Fruit fly (Drosophila melanogaster) whole organism, embryonic: ENCODE data around the gene TrpA1.
A peak's percentile ranks its signal among the peaks of the same experiment; 100 is the strongest.

Experiments
- ATbp ChIP-seq: fragments of 200-800 bp; sonication (Bioruptor generic); optimal IDR thresholded peaks from 2 replicates; lab custom pipeline; 2017; ENCODE audit warnings: missing biosample characterization, mild to moderate bottlenecking, missing genetic modification characterization, missing genetic modification reagents
- Atf-2 ChIP-seq: fragments of 200-800 bp; sonication (Bioruptor generic); optimal IDR thresholded peaks from 2 replicates; lab custom pipeline; 2016; ENCODE audit warnings: missing biosample characterization, missing genetic modification characterization
- CG10979 ChIP-seq: fragments of 200-800 bp; sonication (Bioruptor generic); optimal IDR thresholded peaks from 2 replicates; lab custom pipeline; 2018; ENCODE audit warnings: missing biosample characterization, mild to moderate bottlenecking, missing genetic modification characterization, moderate library complexity
- CG13775 ChIP-seq: fragments of 200-800 bp; sonication (Bioruptor generic); optimal IDR thresholded peaks from 3 replicates; lab custom pipeline; 2017; ENCODE audit warnings: missing biosample characterization, mild to moderate bottlenecking, missing genetic modification characterization
- CG14441 ChIP-seq: fragments of 200-800 bp; sonication (Bioruptor generic); IDR thresholded peaks from 2 replicates; pipeline ENCODE4 v1.3.6; 2022; ENCODE audit warnings: missing biosample characterization, missing genetic modification characterization
- CG17802 ChIP-seq: fragments of 200-800 bp; sonication (Bioruptor generic); optimal IDR thresholded peaks from 2 replicates; lab custom pipeline; 2018; ENCODE audit warnings: missing biosample characterization, mild to moderate bottlenecking, missing genetic modification characterization, moderate library complexity
- CG18262 ChIP-seq: fragments of 200-800 bp; optimal IDR thresholded peaks from 3 replicates; lab custom pipeline; 2019; ENCODE audit warnings: missing biosample characterization, mild to moderate bottlenecking, missing genetic modification characterization, moderate library complexity
- CG2712 ChIP-seq: fragments of 200-800 bp; optimal IDR thresholded peaks from 3 replicates; lab custom pipeline; 2019; ENCODE audit warnings: missing biosample characterization, mild to moderate bottlenecking, missing genetic modification characterization, moderate library complexity
- CG3281 ChIP-seq: fragments of 200-800 bp; sonication (Bioruptor generic); optimal IDR thresholded peaks from 3 replicates; lab custom pipeline; 2017; ENCODE audit warnings: missing biosample characterization, mild to moderate bottlenecking, missing genetic modification characterization
- CG34224 ChIP-seq: fragments of 200-800 bp; sonication (Bioruptor generic); IDR thresholded peaks from 3 replicates; pipeline ENCODE4 v1.3.6; 2022; ENCODE audit warnings: missing biosample characterization, missing genetic modification characterization; ENCODE audit not compliant: partially characterized antibody
- CG4424 ChIP-seq: fragments of 200-800 bp; sonication (Bioruptor generic); optimal IDR thresholded peaks from 3 replicates; lab custom pipeline; 2016; ENCODE audit warnings: missing biosample characterization, missing genetic modification characterization
- CG6654 ChIP-seq: fragments of 200-800 bp; sonication (Bioruptor generic); optimal IDR thresholded peaks from 2 replicates; lab custom pipeline; 2017; ENCODE audit warnings: missing biosample characterization, mild to moderate bottlenecking, missing genetic modification characterization
- CG6689 ChIP-seq: fragments of 200-800 bp; sonication (Bioruptor generic); IDR thresholded peaks from 2 replicates; pipeline ENCODE4 v1.3.6; 2022; ENCODE audit warnings: missing biosample characterization, missing genetic modification characterization
- CG8281 ChIP-seq: fragments of 200-800 bp; sonication (Bioruptor generic); optimal IDR thresholded peaks from 2 replicates; lab custom pipeline; 2018; ENCODE audit warnings: missing biosample characterization, mild to moderate bottlenecking, missing genetic modification characterization, moderate library complexity
- Dll ChIP-seq: fragments of 200-800 bp; sonication (Bioruptor generic); IDR thresholded peaks from 4 replicates; pipeline ENCODE4 v1.3.6; 2022; ENCODE audit warnings: missing biosample characterization, missing genetic modification characterization; ENCODE audit not compliant: partially characterized antibody
- Dref ChIP-seq: fragments of 200-800 bp; sonication (Bioruptor generic); IDR thresholded peaks from 2 replicates; pipeline ENCODE4 v1.3.6; 2022; ENCODE audit warnings: missing biosample characterization, missing genetic modification characterization
- Drgx ChIP-seq: fragments of 200-800 bp; sonication (Bioruptor generic); IDR thresholded peaks from 2 replicates; pipeline ENCODE4 v1.3.6; 2022; ENCODE audit warnings: missing biosample characterization, missing genetic modification characterization
- E2f1 ChIP-seq: fragments of 200-800 bp; sonication (Bioruptor generic); IDR thresholded peaks from 2 replicates; pipeline ENCODE4 v1.3.6; 2022; ENCODE audit warnings: missing biosample characterization, missing genetic modification characterization
- Hr78 ChIP-seq, 2 experiments: fragments of 200-800 bp in 1 of 2; fragments of >200 bp in 1 of 2; sonication (Bioruptor generic) in 1 of 2; optimal IDR thresholded peaks; 2 replicates each; lab custom pipeline; 2017 to 2019; ENCODE audit warnings: missing biosample characterization in 2 of 2, missing genetic modification characterization in 2 of 2, mild to moderate bottlenecking in 1 of 2, moderate library complexity in 1 of 2
- Lpt ChIP-seq: fragments of >200 bp; optimal IDR thresholded peaks from 2 replicates; lab custom pipeline; 2018; ENCODE audit warnings: missing biosample characterization, missing genetic modification characterization
- MESR4 ChIP-seq: fragments of 200-800 bp; sonication (Bioruptor generic); optimal IDR thresholded peaks from 2 replicates; lab custom pipeline; 2018; ENCODE audit warnings: missing biosample characterization, mild to moderate bottlenecking, missing genetic modification characterization, moderate library complexity
- PHDP ChIP-seq: fragments of 200-800 bp; sonication (Bioruptor generic); optimal IDR thresholded peaks from 3 replicates; lab custom pipeline; 2018; ENCODE audit warnings: missing biosample characterization, mild to moderate bottlenecking, missing genetic modification characterization, moderate library complexity
- Sry-δ ChIP-seq: fragments of 200-800 bp; sonication (Bioruptor generic); optimal IDR thresholded peaks from 2 replicates; lab custom pipeline; 2016; ENCODE audit warnings: missing biosample characterization, missing genetic modification characterization
- Tbp ChIP-seq: fragments of >200 bp; optimal IDR thresholded peaks from 2 replicates; lab custom pipeline; 2018; ENCODE audit warnings: missing biosample characterization, missing genetic modification characterization
- Xrp1 ChIP-seq: fragments of 200-800 bp; sonication (Bioruptor generic); IDR thresholded peaks from 2 replicates; pipeline ENCODE4 v1.3.6; 2022; ENCODE audit warnings: missing biosample characterization, missing genetic modification characterization
- abd-A ChIP-seq: fragments of 200-800 bp; sonication (Bioruptor generic); optimal IDR thresholded peaks from 3 replicates; lab custom pipeline; 2019; ENCODE audit warnings: missing biosample characterization, mild to moderate bottlenecking, missing genetic modification characterization, moderate library complexity
- ac ChIP-seq: fragments of 200-800 bp; sonication (Bioruptor generic); optimal IDR thresholded peaks from 3 replicates; lab custom pipeline; 2017; ENCODE audit warnings: missing biosample characterization, mild to moderate bottlenecking, missing genetic modification characterization
- caup ChIP-seq: fragments of 200-800 bp; sonication (Bioruptor generic); optimal IDR thresholded peaks from 3 replicates; lab custom pipeline; 2017; ENCODE audit warnings: missing biosample characterization, mild to moderate bottlenecking, missing genetic modification characterization, moderate library complexity; ENCODE audit not compliant: severe bottlenecking
- chinmo ChIP-seq: fragments of 200-800 bp; sonication (Bioruptor generic); IDR thresholded peaks from 4 replicates; pipeline ENCODE4 v1.3.6; 2022; ENCODE audit warnings: missing biosample characterization, missing genetic modification characterization; ENCODE audit not compliant: partially characterized antibody
- ci ChIP-seq: fragments of 200-800 bp; sonication (Bioruptor generic); IDR thresholded peaks from 3 replicates; pipeline ENCODE4 v1.3.6; 2022; ENCODE audit warnings: missing biosample characterization, missing genetic modification characterization
- crol ChIP-seq: fragments of 200-800 bp; sonication (Bioruptor generic); IDR thresholded peaks from 2 replicates; pipeline ENCODE4 v1.3.6; 2022; ENCODE audit warnings: missing biosample characterization, missing genetic modification characterization
- dati ChIP-seq: fragments of 200-800 bp; sonication (Bioruptor generic); IDR thresholded peaks from 2 replicates; pipeline ENCODE4 v1.3.6; 2022; ENCODE audit warnings: missing biosample characterization, missing genetic modification characterization
- fru ChIP-seq: fragments of >200 bp; optimal IDR thresholded peaks from 2 replicates; lab custom pipeline; 2017
- gfzf ChIP-seq: fragments of 200-800 bp; sonication (Bioruptor generic); optimal IDR thresholded peaks from 2 replicates; lab custom pipeline; 2016; ENCODE audit warnings: missing biosample characterization, mild to moderate bottlenecking, missing genetic modification characterization, moderate library complexity
- grau ChIP-seq: fragments of 200-800 bp; optimal IDR thresholded peaks from 3 replicates; lab custom pipeline; 2019; ENCODE audit warnings: missing biosample characterization, mild to moderate bottlenecking, missing genetic modification characterization, moderate library complexity
- gt ChIP-seq: fragments of 200-800 bp; sonication (Bioruptor generic); IDR thresholded peaks from 2 replicates; pipeline ENCODE4 v1.3.6; 2022; ENCODE audit warnings: missing biosample characterization, missing genetic modification characterization
- hkb ChIP-seq, 2 experiments: fragments of 200-800 bp in 1 of 2; fragments of >200 bp in 1 of 2; sonication (Bioruptor generic) in 1 of 2; IDR thresholded peaks in 1 of 2; optimal IDR thresholded peaks in 1 of 2; 2 replicates each; pipeline versions ENCODE4 v1.3.6 to Lab custom; 2017 to 2022; ENCODE audit warnings: missing biosample characterization in 1 of 2, missing genetic modification characterization in 1 of 2
- jigr1 ChIP-seq: fragments of 200-800 bp; sonication (Bioruptor generic); IDR thresholded peaks from 3 replicates; pipeline ENCODE4 v1.3.6; 2022; ENCODE audit warnings: missing biosample characterization, missing genetic modification characterization
- kah ChIP-seq: fragments of 200-800 bp; sonication (Bioruptor generic); optimal IDR thresholded peaks from 2 replicates; lab custom pipeline; 2018; ENCODE audit warnings: missing biosample characterization, mild to moderate bottlenecking, missing genetic modification characterization
- nerfin-2 ChIP-seq: fragments of 200-800 bp; sonication (Bioruptor generic); IDR thresholded peaks from 2 replicates; pipeline ENCODE4 v1.3.6; 2022; ENCODE audit warnings: missing biosample characterization, missing genetic modification characterization; ENCODE audit not compliant: partially characterized antibody
- odd ChIP-seq: fragments of 200-800 bp; sonication (Bioruptor generic); optimal IDR thresholded peaks from 2 replicates; lab custom pipeline; 2017; ENCODE audit warnings: missing biosample characterization, mild to moderate bottlenecking, missing genetic modification characterization
- org-1 ChIP-seq: fragments of 200-800 bp; sonication (Bioruptor generic); optimal IDR thresholded peaks from 2 replicates; lab custom pipeline; 2017; ENCODE audit warnings: missing biosample characterization, missing genetic modification characterization
- row ChIP-seq: fragments of 200-800 bp; sonication (Bioruptor generic); IDR thresholded peaks from 3 replicates; pipeline ENCODE4 v1.3.6; 2022; ENCODE audit warnings: missing biosample characterization, missing genetic modification characterization
- sens ChIP-seq: fragments of 200-800 bp; sonication (Bioruptor generic); peaks from one replicate; lab custom pipeline; 2016; ENCODE audit warnings: missing biosample characterization, missing genetic modification characterization
- seq ChIP-seq: fragments of 200-800 bp; sonication (Bioruptor generic); IDR thresholded peaks from 2 replicates; pipeline ENCODE4 v1.3.6; 2022; ENCODE audit warnings: missing biosample characterization, missing genetic modification characterization
- shn ChIP-seq: fragments of 200-800 bp; sonication (Bioruptor generic); optimal IDR thresholded peaks from 3 replicates; lab custom pipeline; 2016; ENCODE audit warnings: missing biosample characterization, missing genetic modification characterization
- so ChIP-seq: fragments of 200-800 bp; sonication (Bioruptor generic); IDR thresholded peaks from 3 replicates; pipeline ENCODE4 v1.3.6; 2022; ENCODE audit warnings: missing biosample characterization, missing genetic modification characterization
- tup ChIP-seq: fragments of 200-800 bp; sonication (Bioruptor generic); optimal IDR thresholded peaks from 2 replicates; lab custom pipeline; 2016; ENCODE audit warnings: missing biosample characterization, mild to moderate bottlenecking, missing genetic modification characterization, moderate library complexity
- usp ChIP-seq: fragments of >200 bp; optimal IDR thresholded peaks from 2 replicates; lab custom pipeline; 2017; ENCODE audit warnings: missing biosample characterization, missing genetic modification characterization
- zf30C ChIP-seq: fragments of 200-800 bp; sonication (Bioruptor generic); optimal IDR thresholded peaks from 3 replicates; lab custom pipeline; 2018; ENCODE audit warnings: missing biosample characterization, mild to moderate bottlenecking, missing genetic modification characterization

Gene TrpA1

dm6 chr3L:8873053-8873452, 31.9 kb downstream of the TrpA1 start (continued):
- no peak for TF ChIP-seq CG4424 (GFP tag; lab: Kevin White, UChicago)
- TF ChIP-seq crol (GFP tag; lab: Robert Waterston, UW) = peak; percentile 81
- no peak for TF ChIP-seq Dll
- TF ChIP-seq ci (GFP tag; lab: Robert Waterston, UW) = peak; percentile 49; the same call in 1 of the 3 replicates
- TF ChIP-seq nerfin-2 (GFP tag; lab: Robert Waterston, UW) = no peak
- TF ChIP-seq fru (lab: Kevin White, UChicago) = no peak
- TF ChIP-seq grau = no peak
- no peak for TF ChIP-seq so (GFP tag; lab: Robert Waterston, UW)
- TF ChIP-seq tup = no peak
- no peak for TF ChIP-seq Dref (GFP tag; lab: Robert Waterston, UW)
- TF ChIP-seq CG6654 (GFP tag; lab: Kevin White, UChicago) = no peak
- no peak for TF ChIP-seq dati
- peak in 1 of 2 experiments; percentile 98 for TF ChIP-seq Hr78 (GFP tag; optimal IDR thresholded peaks at IDR 0.05; lab: Kevin White, UChicago)
- TF ChIP-seq CG13775 = no peak
- peak; percentile 19 for TF ChIP-seq odd
- no peak for TF ChIP-seq shn (GFP tag; lab: Kevin White, UChicago)
- TF ChIP-seq CG17802 (tag; lab: Kevin White, UChicago) = no peak
- TF ChIP-seq CG34224 (GFP tag; lab: Robert Waterston, UW) = no peak
- no peak for TF ChIP-seq abd-A (tag; lab: Kevin White, UChicago)
- no peak for TF ChIP-seq jigr1 (GFP tag; lab: Robert Waterston, UW)
- no peak for TF ChIP-seq Tbp (GFP tag; lab: Kevin White, UChicago)
- TF ChIP-seq org-1 (GFP tag; lab: Kevin White, UChicago) = no peak
- TF ChIP-seq CG2712 = no peak
- no peak for TF ChIP-seq kah
- TF ChIP-seq usp (GFP tag; lab: Kevin White, UChicago) = no peak
- no peak for TF ChIP-seq Sry-δ (GFP tag; lab: Kevin White, UChicago)
- TF ChIP-seq CG8281 (tag; lab: Kevin White, UChicago) = peak; percentile 24
- peak; percentile 4 for TF ChIP-seq ATbp
- no peak for TF ChIP-seq ac (GFP tag; lab: Kevin White, UChicago)
- peak; percentile 42 for TF ChIP-seq caup (GFP tag; lab: Kevin White, UChicago)

DNA sequence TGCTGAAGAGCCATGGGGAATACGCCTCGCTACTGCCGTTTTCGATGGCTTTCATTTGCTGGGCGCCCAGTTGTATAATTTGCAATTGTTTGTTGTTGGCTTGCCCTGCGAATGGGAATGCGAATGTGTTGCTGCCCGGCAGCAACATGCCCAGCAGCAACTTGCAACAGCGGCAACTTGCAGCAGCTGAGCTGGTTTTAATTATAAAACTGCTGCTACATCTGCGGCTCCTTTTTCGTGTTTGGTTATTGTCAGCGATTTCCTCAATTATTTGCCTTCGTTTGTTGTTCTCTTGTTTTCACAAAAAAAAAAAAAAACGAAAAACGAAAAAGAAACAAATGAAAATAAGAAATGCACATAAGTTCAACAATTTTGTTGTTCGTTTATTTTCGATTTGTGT, 34.0 kb downstream of the TrpA1 start:
- TF ChIP-seq chinmo (no peak), sens (peak; percentile 70)

DNA sequence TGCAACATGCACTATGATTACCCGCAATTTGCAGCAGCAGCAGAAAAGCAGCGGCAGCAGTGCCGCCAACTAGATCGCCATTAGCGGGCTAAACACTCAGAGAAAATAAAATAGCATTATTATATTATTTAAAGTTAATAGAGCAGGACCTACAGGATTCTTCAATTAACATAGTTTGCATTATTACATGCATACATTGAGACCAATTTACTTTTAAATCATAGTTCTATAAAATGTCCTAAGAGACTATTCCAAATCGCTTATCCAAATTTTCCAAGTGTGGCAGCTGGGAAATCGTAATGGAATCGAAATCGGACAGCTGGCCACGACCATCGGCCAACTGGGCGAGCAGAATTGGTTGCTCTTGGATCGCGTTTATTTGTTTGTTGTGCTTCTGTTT, 34.5 kb downstream of the TrpA1 start:
- TF ChIP-seq Lpt (GFP tag; lab: Kevin White, UChicago) (no peak), CG14441 (GFP tag; lab: Robert Waterston, UW) (0 out of 2 replicates have a peak, but pooled peaks have one; percentile 34), hkb (optimal IDR thresholded peaks at IDR 0.05; lab: Kevin White, UChicago) (no peak), hkb (GFP tag; IDR thresholded peaks at IDR 0.05; lab: Robert Waterston, UW) (0 out of 2 replicates have a peak, but pooled peaks have one; percentile 18), CG10979 (tag; lab: Kevin White, UChicago) (peak; percentile 27), CG6689 (GFP tag; lab: Robert Waterston, UW) (0 out of 2 replicates have a peak, but pooled peaks have one; percentile 7), gt (GFP tag; lab: Robert Waterston, UW) (no peak), Xrp1 (GFP tag; lab: Robert Waterston, UW) (peak; percentile 47; the same call in 1 of the 2 replicates), usp (GFP tag; lab: Kevin White, UChicago) (no peak), MESR4 (GFP tag; lab: Kevin White, UChicago) (no peak), zf30C (GFP tag; lab: Kevin White, UChicago) (no peak), row (GFP tag; lab: Robert Waterston, UW) (peak; percentile 35; the same call in 1 of the 3 replicates), CG18262 (tag; lab: Kevin White, UChicago) (peak; percentile 20), seq (GFP tag; lab: Robert Waterston, UW) (no peak), Drgx (peak; percentile 89), E2f1 (GFP tag; lab: Robert Waterston, UW) (0 out of 2 replicates have a peak, but pooled peaks have one; percentile 15), PHDP (tag; lab: Kevin White, UChicago) (peak; percentile 10), CG3281 (GFP tag; lab: Kevin White, UChicago) (no peak), gfzf (GFP tag; lab: Kevin White, UChicago) (no peak), Atf-2 (GFP tag; lab: Kevin White, UChicago) (no peak)
